Worm (Caenorhabditis elegans) whole organism, L3 larva: ENCODE data around the gene srh-85.

Experiments used
- ama-1 ChIP-seq: fragments of 150-350 bp; optimal IDR thresholded peaks from 2 replicates; lab custom pipeline; 2018
- ceh-16 ChIP-seq: sonication (generic microtip); optimal IDR thresholded peaks from 2 replicates; lab custom pipeline; 2017; ENCODE audit warnings: missing biosample characterization, missing genetic modification characterization
- elt-3 ChIP-seq, 3 experiments: fragments of 150-350 bp in 1 of 3; sonication (generic microtip) in 2 of 3; optimal IDR thresholded peaks; 2 replicates in 2 of 3; 4 replicates in 1 of 3; lab custom pipeline; 2014 to 2017; ENCODE audit warnings: missing biosample characterization in 3 of 3, missing genetic modification characterization in 3 of 3
- hmg-11 ChIP-seq: sonication (generic microtip); optimal IDR thresholded peaks from 2 replicates; lab custom pipeline; 2016; ENCODE audit warnings: missing genetic modification characterization, missing compliant biosample characterization
- lin-39 ChIP-seq: fragments of 150-350 bp; optimal IDR thresholded peaks from 2 replicates; lab custom pipeline; 2018; ENCODE audit warnings: missing biosample characterization, missing genetic modification reagents, missing genetic modification characterization
- nhr-11 ChIP-seq: fragments of 150-350 bp; optimal IDR thresholded peaks from 2 replicates; lab custom pipeline; 2014; ENCODE audit warnings: missing biosample characterization, missing genetic modification characterization
- nhr-23 ChIP-seq: fragments of 150-350 bp; optimal IDR thresholded peaks from 2 replicates; lab custom pipeline; 2014; ENCODE audit warnings: missing biosample characterization, missing genetic modification reagents, missing genetic modification characterization
- nhr-77 ChIP-seq: fragments of 150-350 bp; optimal IDR thresholded peaks from 2 replicates; lab custom pipeline; 2014; ENCODE audit warnings: missing biosample characterization, missing genetic modification characterization
- sea-2 ChIP-seq: fragments of 150-350 bp; sonication (generic microtip); optimal IDR thresholded peaks from 4 replicates; lab custom pipeline; 2014; ENCODE audit warnings: missing biosample characterization, missing genetic modification reagents, missing genetic modification characterization
- unc-39 ChIP-seq: sonication (generic microtip); optimal IDR thresholded peaks from 4 replicates; lab custom pipeline; 2017; ENCODE audit warnings: missing biosample characterization, missing genetic modification characterization
- unc-62 ChIP-seq: fragments of 150-350 bp; sonication (generic microtip); optimal IDR thresholded peaks from 4 replicates; lab custom pipeline; 2014; ENCODE audit warnings: missing biosample characterization, missing genetic modification reagents, missing genetic modification characterization

DNA sequence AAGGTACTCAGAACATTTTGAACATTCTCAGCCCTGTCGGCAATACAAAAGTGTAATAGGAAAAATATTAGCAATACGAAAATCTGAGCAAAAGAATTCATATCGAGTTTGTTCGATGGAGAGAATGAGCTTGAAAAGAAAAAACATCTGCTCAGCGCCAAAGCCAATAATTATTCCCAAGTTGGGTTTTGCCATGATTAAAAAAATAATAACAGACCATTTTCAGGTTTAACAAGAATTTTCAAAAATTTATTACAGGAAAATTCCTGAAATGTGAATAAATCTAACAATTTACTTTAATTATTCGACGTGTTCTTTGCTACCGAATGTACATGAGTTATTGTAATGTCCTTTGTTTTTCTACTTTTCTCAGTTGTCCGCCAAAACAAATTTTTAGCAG lies 45.0 kb upstream of the srh-85 start, which contains the start of gene irld-38:
- no peak for TF ChIP-seq unc-62 (GFP tag; lab: Kevin White, UChicago)
- TF ChIP-seq nhr-23 (tag; lab: Kevin White, UChicago), result no peak
- no peak for TF ChIP-seq unc-39 (tag; lab: Kevin White, UChicago)
- no peak for TF ChIP-seq elt-3 (tag; optimal IDR thresholded peaks at IDR 0.05; lab: Kevin White, UChicago)
- TF ChIP-seq ama-1 (lab: Kevin White, UChicago), result no peak
- TF ChIP-seq hmg-11 (tag; lab: Kevin White, UChicago), result no peak
- no peak for TF ChIP-seq sea-2
- no peak for TF ChIP-seq nhr-77 (tag; lab: Kevin White, UChicago)
- TF ChIP-seq nhr-11 (tag; lab: Kevin White, UChicago), result no peak
- TF ChIP-seq lin-39, result no peak
- TF ChIP-seq ceh-16, result no peak
